Fruit fly (Drosophila melanogaster) whole organism, embryonic: ENCODE results near the gene mRpL14.

Source experiments
- Atf-2 ChIP-seq: fragments of 200-800 bp; sonication (Bioruptor generic); optimal IDR thresholded peaks from 2 replicates; lab custom pipeline; 2016; ENCODE audit warnings: missing biosample characterization, missing genetic modification characterization
- Atf6 ChIP-seq: fragments of 200-800 bp; sonication (Bioruptor generic); IDR thresholded peaks from 2 replicates; pipeline ENCODE4 v1.3.6; 2022; ENCODE audit warnings: missing biosample characterization, missing genetic modification characterization
- BEAF-32 ChIP-seq: fragments of 200-800 bp; sonication (Bioruptor generic); optimal IDR thresholded peaks from 3 replicates; lab custom pipeline; 2017; ENCODE audit warnings: missing biosample characterization, missing genetic modification characterization, mild to moderate bottlenecking, moderate library complexity, missing genetic modification reagents
- Bdp1 ChIP-seq: fragments of 200-800 bp; sonication (Bioruptor generic); optimal IDR thresholded peaks from 3 replicates; lab custom pipeline; 2016; ENCODE audit warnings: missing biosample characterization, missing genetic modification characterization
- CG10209 ChIP-seq: fragments of 200-800 bp; sonication (Bioruptor generic); optimal IDR thresholded peaks from 3 replicates; lab custom pipeline; 2017; ENCODE audit warnings: missing biosample characterization, mild to moderate bottlenecking, missing genetic modification characterization, missing genetic modification reagents
- CG10321 ChIP-seq: fragments of 200-800 bp; sonication (Bioruptor generic); IDR thresholded peaks from 2 replicates; pipeline ENCODE4 v1.3.6; 2022; ENCODE audit warnings: missing biosample characterization, missing genetic modification characterization
- CG11723 ChIP-seq: fragments of 200-800 bp; sonication (Bioruptor generic); optimal IDR thresholded peaks from 2 replicates; lab custom pipeline; 2017; ENCODE audit warnings: missing biosample characterization, mild to moderate bottlenecking, missing genetic modification characterization
- CG12155 ChIP-seq: fragments of 200-800 bp; sonication (Bioruptor generic); optimal IDR thresholded peaks from 3 replicates; lab custom pipeline; 2016; ENCODE audit warnings: missing biosample characterization, missing genetic modification characterization
- CG12391 ChIP-seq: fragments of 200-800 bp; sonication (Bioruptor generic); optimal IDR thresholded peaks from 3 replicates; lab custom pipeline; 2018; ENCODE audit warnings: missing biosample characterization, mild to moderate bottlenecking, missing genetic modification characterization, moderate library complexity
- CG12769 ChIP-seq: fragments of 200-800 bp; sonication (Bioruptor generic); optimal IDR thresholded peaks from 2 replicates; lab custom pipeline; 2019; ENCODE audit warnings: missing biosample characterization, mild to moderate bottlenecking, missing genetic modification characterization, moderate library complexity
- CG13775 ChIP-seq: fragments of 200-800 bp; sonication (Bioruptor generic); optimal IDR thresholded peaks from 3 replicates; lab custom pipeline; 2017; ENCODE audit warnings: missing biosample characterization, mild to moderate bottlenecking, missing genetic modification characterization
- CG14667 ChIP-seq: fragments of 200-800 bp; sonication (Bioruptor generic); IDR thresholded peaks from 2 replicates; pipeline ENCODE4 v1.3.6; 2022; ENCODE audit warnings: missing biosample characterization, missing genetic modification characterization
- CG15269 ChIP-seq: fragments of 200-800 bp; sonication (Bioruptor generic); optimal IDR thresholded peaks from 2 replicates; lab custom pipeline; 2018; ENCODE audit warnings: missing biosample characterization, mild to moderate bottlenecking, missing genetic modification characterization, moderate library complexity
- CG1529 ChIP-seq: fragments of 200-800 bp; sonication (Bioruptor generic); optimal IDR thresholded peaks from 3 replicates; lab custom pipeline; 2018; ENCODE audit warnings: missing biosample characterization, missing genetic modification characterization
- CG17328 ChIP-seq: fragments of 200-800 bp; sonication (Bioruptor generic); IDR thresholded peaks from 2 replicates; pipeline ENCODE4 v1.3.6; 2022; ENCODE audit warnings: missing biosample characterization, missing genetic modification characterization
- CG17912 ChIP-seq: fragments of 200-800 bp; sonication (Bioruptor generic); optimal IDR thresholded peaks from 2 replicates; lab custom pipeline; 2018; ENCODE audit warnings: missing biosample characterization, mild to moderate bottlenecking, missing genetic modification characterization
- CG31365 ChIP-seq: fragments of 200-800 bp; sonication (Bioruptor generic); optimal IDR thresholded peaks from 2 replicates; lab custom pipeline; 2018; ENCODE audit warnings: missing biosample characterization, mild to moderate bottlenecking, missing genetic modification characterization
- CG31388 ChIP-seq: fragments of 200-800 bp; sonication (Bioruptor generic); optimal IDR thresholded peaks from 2 replicates; lab custom pipeline; 2016; ENCODE audit warnings: missing biosample characterization, missing genetic modification characterization
- CG33557 ChIP-seq: fragments of 200-800 bp; sonication (Bioruptor generic); optimal IDR thresholded peaks from 2 replicates; lab custom pipeline; 2019; ENCODE audit warnings: missing biosample characterization, mild to moderate bottlenecking, missing genetic modification characterization, moderate library complexity
- CG34376 ChIP-seq: fragments of 200-800 bp; sonication (Bioruptor generic); optimal IDR thresholded peaks from 2 replicates; lab custom pipeline; 2018; ENCODE audit warnings: missing biosample characterization, mild to moderate bottlenecking, missing genetic modification characterization
- CG3995 ChIP-seq: fragments of 200-800 bp; sonication (Bioruptor generic); optimal IDR thresholded peaks from 3 replicates; lab custom pipeline; 2016; ENCODE audit warnings: missing biosample characterization, missing genetic modification characterization
- CG4282 ChIP-seq: fragments of 200-800 bp; sonication (Bioruptor generic); optimal IDR thresholded peaks from 2 replicates; lab custom pipeline; 2016; ENCODE audit warnings: missing biosample characterization, missing genetic modification characterization
- CG43689 ChIP-seq: fragments of 200-800 bp; sonication (Bioruptor generic); IDR thresholded peaks from 2 replicates; pipeline ENCODE4 v1.3.6; 2022; ENCODE audit warnings: missing biosample characterization, missing genetic modification characterization
- CG7786 ChIP-seq: fragments of 200-800 bp; sonication (Bioruptor generic); optimal IDR thresholded peaks from 2 replicates; lab custom pipeline; 2016; ENCODE audit warnings: missing biosample characterization, missing genetic modification characterization
- CG9215 ChIP-seq: fragments of 200-800 bp; sonication (Bioruptor generic); IDR thresholded peaks from 2 replicates; pipeline ENCODE4 v1.3.6; 2022; ENCODE audit warnings: missing biosample characterization, missing genetic modification characterization
- CoRest ChIP-seq: fragments of 200-800 bp; sonication (Bioruptor generic); optimal IDR thresholded peaks from 3 replicates; lab custom pipeline; 2018; ENCODE audit warnings: missing biosample characterization, mild to moderate bottlenecking, missing genetic modification characterization, moderate library complexity
- CrebB ChIP-seq: fragments of 200-800 bp; sonication (Bioruptor generic); optimal IDR thresholded peaks from 3 replicates; lab custom pipeline; 2018; ENCODE audit warnings: missing biosample characterization, mild to moderate bottlenecking, missing genetic modification characterization
- Dfd ChIP-seq, 2 experiments: fragments of >200 bp; optimal IDR thresholded peaks; 2 replicates each; lab custom pipeline; 2017; ENCODE audit warnings: missing biosample characterization in 2 of 2, missing genetic modification characterization in 2 of 2
- MTF-1 ChIP-seq: fragments of 200-800 bp; sonication (Bioruptor generic); optimal IDR thresholded peaks from 2 replicates; lab custom pipeline; 2018; ENCODE audit warnings: missing biosample characterization, mild to moderate bottlenecking, missing genetic modification characterization, borderline replicate concordance
- Side ChIP-seq: fragments of 200-800 bp; sonication (Bioruptor generic); optimal IDR thresholded peaks from 2 replicates; lab custom pipeline; 2016; ENCODE audit warnings: missing biosample characterization, missing genetic modification characterization
- Sry-δ ChIP-seq: fragments of 200-800 bp; sonication (Bioruptor generic); optimal IDR thresholded peaks from 2 replicates; lab custom pipeline; 2016; ENCODE audit warnings: missing biosample characterization, missing genetic modification characterization
- aop ChIP-seq: fragments of 200-800 bp; sonication (Bioruptor generic); IDR thresholded peaks from 2 replicates; pipeline ENCODE4 v1.3.6; 2022; ENCODE audit warnings: missing biosample characterization, missing genetic modification characterization
- ara ChIP-seq: fragments of 200-800 bp; sonication (Bioruptor generic); IDR thresholded peaks from 2 replicates; pipeline ENCODE4 v1.3.6; 2022; ENCODE audit warnings: missing biosample characterization, missing genetic modification characterization
- crol ChIP-seq: fragments of 200-800 bp; sonication (Bioruptor generic); IDR thresholded peaks from 2 replicates; pipeline ENCODE4 v1.3.6; 2022; ENCODE audit warnings: missing biosample characterization, missing genetic modification characterization
- disco-r ChIP-seq: fragments of 200-800 bp; sonication (Bioruptor generic); optimal IDR thresholded peaks from 2 replicates; lab custom pipeline; 2016; ENCODE audit warnings: missing biosample characterization, missing genetic modification characterization
- dmrt11E ChIP-seq: fragments of 200-800 bp; sonication (Bioruptor generic); optimal IDR thresholded peaks from 3 replicates; lab custom pipeline; 2018; ENCODE audit warnings: missing biosample characterization, mild to moderate bottlenecking, missing genetic modification characterization, moderate library complexity
- fru ChIP-seq: fragments of >200 bp; optimal IDR thresholded peaks from 2 replicates; lab custom pipeline; 2017
- lab ChIP-seq: fragments of 200-800 bp; sonication (Bioruptor generic); optimal IDR thresholded peaks from 3 replicates; lab custom pipeline; 2017; ENCODE audit warnings: missing biosample characterization, missing genetic modification characterization, mild to moderate bottlenecking, moderate library complexity, missing genetic modification reagents
- lilli ChIP-seq: fragments of 200-800 bp; sonication (Bioruptor generic); optimal IDR thresholded peaks from 3 replicates; lab custom pipeline; 2016; ENCODE audit warnings: missing biosample characterization, missing genetic modification characterization
- prd ChIP-seq, 3 experiments: fragments of >200 bp in 2 of 3; fragments of 200-800 bp in 1 of 3; sonication (Bioruptor generic) in 1 of 3; optimal IDR thresholded peaks in 2 of 3; IDR thresholded peaks in 1 of 3; 2 replicates in 2 of 3; 3 replicates in 1 of 3; pipeline versions ENCODE4 v1.3.6 to Lab custom; 2017 to 2022; ENCODE audit warnings: missing biosample characterization in 1 of 3, missing genetic modification characterization in 1 of 3
- pros ChIP-seq: fragments of 200-800 bp; sonication (Bioruptor generic); optimal IDR thresholded peaks from 3 replicates; lab custom pipeline; 2019; ENCODE audit warnings: missing biosample characterization, mild to moderate bottlenecking, missing genetic modification characterization, moderate library complexity
- pzg ChIP-seq: fragments of 200-800 bp; sonication (Bioruptor generic); optimal IDR thresholded peaks from 3 replicates; lab custom pipeline; 2018; ENCODE audit warnings: missing biosample characterization, mild to moderate bottlenecking, missing genetic modification characterization, moderate library complexity
- rib ChIP-seq: fragments of 200-800 bp; sonication (Bioruptor generic); IDR thresholded peaks from 2 replicates; pipeline ENCODE4 v1.3.6; 2022; ENCODE audit warnings: missing biosample characterization, missing genetic modification characterization
- salm ChIP-seq: fragments of 200-800 bp; sonication (Bioruptor generic); optimal IDR thresholded peaks from 2 replicates; lab custom pipeline; 2018; ENCODE audit warnings: missing biosample characterization, mild to moderate bottlenecking, missing genetic modification characterization
- scrt ChIP-seq: fragments of 200-800 bp; sonication (Bioruptor generic); optimal IDR thresholded peaks from 2 replicates; lab custom pipeline; 2018; ENCODE audit warnings: missing biosample characterization, mild to moderate bottlenecking, missing genetic modification characterization, moderate library complexity
- sens-2 ChIP-seq: fragments of 200-800 bp; sonication (Bioruptor generic); IDR thresholded peaks from 2 replicates; pipeline ENCODE4 v1.3.6; 2022; ENCODE audit warnings: missing biosample characterization, missing genetic modification characterization
- sima ChIP-seq: fragments of 200-800 bp; sonication (Bioruptor generic); optimal IDR thresholded peaks from 2 replicates; lab custom pipeline; 2016; ENCODE audit warnings: missing biosample characterization, missing genetic modification characterization
- sug ChIP-seq: fragments of 200-800 bp; optimal IDR thresholded peaks from 2 replicates; lab custom pipeline; 2019; ENCODE audit warnings: missing biosample characterization, mild to moderate bottlenecking, missing genetic modification characterization, moderate library complexity

The mRpL14 gene

DNA sequence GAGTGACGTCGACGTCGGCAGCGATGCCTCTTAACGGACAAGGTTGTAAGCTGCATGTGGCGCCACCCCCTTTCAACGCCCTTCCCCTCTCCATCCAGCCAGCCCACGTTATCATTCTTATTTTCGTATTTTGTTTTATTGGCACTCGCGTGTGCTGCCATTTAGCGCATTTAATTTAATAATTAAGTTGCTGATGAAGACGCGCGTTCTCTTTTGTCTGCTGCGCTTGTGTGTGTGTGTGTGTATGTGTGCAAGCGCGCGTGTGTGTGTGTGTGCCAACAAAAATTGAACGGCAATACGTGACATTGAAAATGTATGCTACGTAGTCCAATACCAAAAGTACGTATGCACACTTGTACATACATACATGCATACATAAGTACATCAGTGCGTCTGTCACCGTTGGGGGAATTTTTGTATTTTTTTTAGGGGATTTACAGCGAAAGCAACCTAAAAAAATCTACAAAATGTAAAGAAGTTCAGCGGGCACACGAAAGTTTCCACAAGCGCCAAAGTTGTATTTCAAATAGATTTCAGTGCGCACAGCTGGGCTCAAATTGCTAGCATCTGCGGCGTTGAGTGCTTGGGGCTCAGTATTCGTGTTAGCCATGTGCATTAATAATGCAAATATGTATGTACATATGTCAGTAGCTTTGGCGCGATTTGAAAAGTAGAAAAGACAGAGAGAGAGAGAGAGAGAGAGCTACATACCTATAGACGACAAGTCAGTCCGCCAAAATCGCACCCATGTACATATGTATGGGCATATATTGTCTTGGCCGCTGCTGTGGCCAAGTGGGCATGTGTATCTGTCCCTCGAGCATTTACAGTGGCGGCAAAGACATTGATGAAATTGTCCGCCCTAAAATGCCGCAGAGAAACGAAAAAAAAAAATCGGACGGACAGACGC is 42.6 kb downstream of the mRpL14 start (continued):
- peak; percentile 29 for TF ChIP-seq crol
- TF ChIP-seq Bdp1 (GFP tag; lab: Kevin White, UChicago), result peak; percentile 71
- TF ChIP-seq CG13775 (GFP tag; lab: Kevin White, UChicago), result peak; percentile 79
- peak; percentile 4 for TF ChIP-seq CG34376 (GFP tag; lab: Kevin White, UChicago)
- TF ChIP-seq disco-r (GFP tag; lab: Kevin White, UChicago), result peak; percentile 70
- TF ChIP-seq CG11723, result peak; percentile 55
- TF ChIP-seq Dfd (GFP tag; optimal IDR thresholded peaks at IDR 0.05; lab: Kevin White, UChicago), result no peak
- TF ChIP-seq CG12769 (tag; lab: Kevin White, UChicago), result peak; percentile 81
- TF ChIP-seq CG31365 (tag; lab: Kevin White, UChicago), result peak; percentile 46
- TF ChIP-seq CG10209 (GFP tag; lab: Kevin White, UChicago), result peak; percentile 81
- peak; percentile 78; the same call in 1 of the 2 replicates for TF ChIP-seq CG17328 (GFP tag; lab: Robert Waterston, UW)
- TF ChIP-seq sug (tag; lab: Kevin White, UChicago), result peak; percentile 51
- TF ChIP-seq sima, result no peak
- no peak for TF ChIP-seq pros (GFP tag; lab: Kevin White, UChicago)
- peak; percentile 78 for TF ChIP-seq lilli (GFP tag; lab: Kevin White, UChicago)
- peak; percentile 70; the same call in 1 of the 2 replicates for TF ChIP-seq CG9215
- TF ChIP-seq CG43689 (GFP tag; lab: Robert Waterston, UW), result 0 out of 2 replicates have a peak, but pooled peaks have one; percentile 18
- TF ChIP-seq Atf6 (GFP tag; lab: Robert Waterston, UW), result peak; percentile 78
- peak; percentile 55 for TF ChIP-seq salm (tag; lab: Kevin White, UChicago)
- no peak for TF ChIP-seq CG31388 (GFP tag; lab: Kevin White, UChicago)
- peak; percentile 78 for TF ChIP-seq sens-2 (GFP tag; lab: Robert Waterston, UW)
- TF ChIP-seq ara (GFP tag; lab: Robert Waterston, UW), result peak; percentile 87
- TF ChIP-seq CrebB (tag; lab: Kevin White, UChicago), result peak; percentile 61
- TF ChIP-seq CG4282, result peak; percentile 32
- peak; percentile 57 for TF ChIP-seq Atf-2
- TF ChIP-seq CG3995 (GFP tag; lab: Kevin White, UChicago), result peak; percentile 20
- TF ChIP-seq CG12391 (tag; lab: Kevin White, UChicago), result peak; percentile 79
- TF ChIP-seq Side, result peak; percentile 78
- peak; percentile 77 for TF ChIP-seq dmrt11E (tag; lab: Kevin White, UChicago)
- TF ChIP-seq rib (GFP tag; lab: Robert Waterston, UW), result peak; percentile 54; the same call in 1 of the 2 replicates
- peak; percentile 37 for TF ChIP-seq Sry-δ (GFP tag; lab: Kevin White, UChicago)
- peak; percentile 82 for TF ChIP-seq CG7786 (GFP tag; lab: Kevin White, UChicago)
- TF ChIP-seq BEAF-32 (GFP tag; lab: Kevin White, UChicago), result no peak
- TF ChIP-seq CoRest (tag; lab: Kevin White, UChicago), result peak; percentile 84
- TF ChIP-seq CG14667 (GFP tag; lab: Robert Waterston, UW), result peak; percentile 47
- TF ChIP-seq MTF-1 (GFP tag; lab: Kevin White, UChicago), result peak; percentile 57
- TF ChIP-seq pzg (GFP tag; lab: Kevin White, UChicago), result no peak
- no peak for TF ChIP-seq aop
- peak; percentile 89 for TF ChIP-seq CG15269
- peak; percentile 80 for TF ChIP-seq CG1529 (GFP tag; lab: Kevin White, UChicago)
- peak; percentile 60 for TF ChIP-seq scrt (GFP tag; lab: Kevin White, UChicago)
- TF ChIP-seq CG12155 (GFP tag; lab: Kevin White, UChicago), result peak; percentile 78
- peak; percentile 3 for TF ChIP-seq CG17912 (GFP tag; lab: Kevin White, UChicago)
- no peak for TF ChIP-seq fru (lab: Kevin White, UChicago)
- peak; percentile 62 for TF ChIP-seq CG33557 (GFP tag; lab: Kevin White, UChicago)
- 0 out of 2 replicates have a peak, but pooled peaks have one; percentile 56 for TF ChIP-seq CG10321 (GFP tag; lab: Robert Waterston, UW)
- TF ChIP-seq lab (GFP tag; lab: Kevin White, UChicago), result peak; percentile 85
- TF ChIP-seq prd (optimal IDR thresholded peaks at IDR 0.05; lab: Kevin White, UChicago), result no peak
- TF ChIP-seq prd (GFP tag; IDR thresholded peaks at IDR 0.05; lab: Robert Waterston, UW), result peak; percentile 90
